Fruit fly (Drosophila melanogaster) whole organism, embryonic: ENCODE data around the gene eco.

Source experiments
- B-H1 ChIP-seq: fragments of 200-800 bp; sonication (Bioruptor generic); IDR thresholded peaks from 3 replicates; pipeline ENCODE4 v1.3.6; 2022; ENCODE audit warnings: missing biosample characterization, missing genetic modification characterization
- Bgb ChIP-seq: fragments of 200-800 bp; sonication (Bioruptor generic); IDR thresholded peaks from 2 replicates; pipeline ENCODE4 v1.3.6; 2022; ENCODE audit warnings: missing biosample characterization, missing genetic modification characterization; ENCODE audit not compliant: partially characterized antibody
- Bteb2 ChIP-seq: fragments of 200-800 bp; sonication (Bioruptor generic); optimal IDR thresholded peaks from 2 replicates; lab custom pipeline; 2016; ENCODE audit warnings: missing biosample characterization, missing genetic modification characterization
- CG10147 ChIP-seq: fragments of 200-800 bp; sonication (Bioruptor generic); optimal IDR thresholded peaks from 2 replicates; lab custom pipeline; 2019; ENCODE audit warnings: missing biosample characterization, mild to moderate bottlenecking, missing genetic modification characterization, moderate library complexity
- CG10274 ChIP-seq: fragments of 200-800 bp; sonication (Bioruptor generic); optimal IDR thresholded peaks from 3 replicates; lab custom pipeline; 2017; ENCODE audit warnings: missing biosample characterization, mild to moderate bottlenecking, missing genetic modification characterization
- CG10565 ChIP-seq: fragments of 200-800 bp; sonication (Bioruptor generic); optimal IDR thresholded peaks from 3 replicates; lab custom pipeline; 2016; ENCODE audit warnings: missing biosample characterization, mild to moderate bottlenecking, missing genetic modification characterization
- CG11695 ChIP-seq: fragments of 200-800 bp; sonication (Bioruptor generic); IDR thresholded peaks from 3 replicates; pipeline ENCODE4 v1.3.6; 2022; ENCODE audit warnings: missing biosample characterization, missing genetic modification characterization
- CG12155 ChIP-seq: fragments of 200-800 bp; sonication (Bioruptor generic); optimal IDR thresholded peaks from 3 replicates; lab custom pipeline; 2016; ENCODE audit warnings: missing biosample characterization, missing genetic modification characterization
- CG12744 ChIP-seq: fragments of 200-800 bp; sonication (Bioruptor generic); optimal IDR thresholded peaks from 2 replicates; lab custom pipeline; 2016; ENCODE audit warnings: missing biosample characterization, missing genetic modification characterization
- CG1602 ChIP-seq: fragments of 200-800 bp; sonication (Bioruptor generic); optimal IDR thresholded peaks from 3 replicates; lab custom pipeline; 2016; ENCODE audit warnings: missing biosample characterization, missing genetic modification characterization
- CG16863 ChIP-seq: fragments of 200-800 bp; sonication (Bioruptor generic); optimal IDR thresholded peaks from 3 replicates; lab custom pipeline; 2016; ENCODE audit warnings: missing biosample characterization, missing genetic modification characterization
- CG17802 ChIP-seq: fragments of 200-800 bp; sonication (Bioruptor generic); optimal IDR thresholded peaks from 2 replicates; lab custom pipeline; 2018; ENCODE audit warnings: missing biosample characterization, mild to moderate bottlenecking, missing genetic modification characterization, moderate library complexity
- CG32532 ChIP-seq: fragments of 200-800 bp; sonication (Bioruptor generic); IDR thresholded peaks from 2 replicates; pipeline ENCODE4 v1.3.6; 2022; ENCODE audit warnings: missing biosample characterization, missing genetic modification characterization
- CG3407 ChIP-seq: fragments of 200-800 bp; sonication (Bioruptor generic); optimal IDR thresholded peaks from 2 replicates; lab custom pipeline; 2018; ENCODE audit warnings: missing biosample characterization, mild to moderate bottlenecking, missing genetic modification characterization
- CG3838 ChIP-seq: fragments of 200-800 bp; sonication (Bioruptor generic); optimal IDR thresholded peaks from 3 replicates; lab custom pipeline; 2016; ENCODE audit warnings: missing biosample characterization, missing genetic modification characterization
- CG43689 ChIP-seq: fragments of 200-800 bp; sonication (Bioruptor generic); IDR thresholded peaks from 2 replicates; pipeline ENCODE4 v1.3.6; 2022; ENCODE audit warnings: missing biosample characterization, missing genetic modification characterization
- CG4707 ChIP-seq: fragments of 200-800 bp; sonication (Bioruptor generic); optimal IDR thresholded peaks from 2 replicates; lab custom pipeline; 2018; ENCODE audit warnings: missing biosample characterization, mild to moderate bottlenecking, missing genetic modification characterization, moderate library complexity
- CG6175 ChIP-seq: fragments of 200-800 bp; sonication (Bioruptor generic); IDR thresholded peaks from 3 replicates; pipeline ENCODE4 v1.3.6; 2022; ENCODE audit warnings: missing biosample characterization, missing genetic modification characterization
- CG6654 ChIP-seq: fragments of 200-800 bp; sonication (Bioruptor generic); optimal IDR thresholded peaks from 2 replicates; lab custom pipeline; 2017; ENCODE audit warnings: missing biosample characterization, mild to moderate bottlenecking, missing genetic modification characterization
- CG7786 ChIP-seq: fragments of 200-800 bp; sonication (Bioruptor generic); optimal IDR thresholded peaks from 2 replicates; lab custom pipeline; 2016; ENCODE audit warnings: missing biosample characterization, missing genetic modification characterization
- CG9817 ChIP-seq: fragments of 200-800 bp; sonication (Bioruptor generic); optimal IDR thresholded peaks from 2 replicates; lab custom pipeline; 2018; ENCODE audit warnings: missing biosample characterization, mild to moderate bottlenecking, missing genetic modification characterization, moderate library complexity
- Hand ChIP-seq: fragments of 200-800 bp; sonication (Bioruptor generic); optimal IDR thresholded peaks from 2 replicates; lab custom pipeline; 2017; ENCODE audit warnings: mild to moderate bottlenecking, missing biosample characterization, missing genetic modification reagents, missing genetic modification characterization
- Hr51 ChIP-seq, 2 experiments: fragments of 200-800 bp; sonication (Bioruptor generic); optimal IDR thresholded peaks; 2 replicates in 1 of 2; 3 replicates in 1 of 2; lab custom pipeline; 2016 to 2018; ENCODE audit warnings: missing biosample characterization in 2 of 2, missing genetic modification characterization in 2 of 2, mild to moderate bottlenecking in 1 of 2, moderate library complexity in 1 of 2
- Hsf ChIP-seq: fragments of 200-800 bp; sonication (Bioruptor generic); optimal IDR thresholded peaks from 3 replicates; lab custom pipeline; 2016; ENCODE audit warnings: missing biosample characterization, missing genetic modification characterization
- Lim3 ChIP-seq: fragments of 200-800 bp; sonication (Bioruptor generic); IDR thresholded peaks from 2 replicates; pipeline ENCODE4 v1.3.6; 2022; ENCODE audit warnings: missing biosample characterization, missing genetic modification characterization
- Meics ChIP-seq: fragments of 200-800 bp; sonication (Bioruptor generic); optimal IDR thresholded peaks from 2 replicates; lab custom pipeline; 2017; ENCODE audit warnings: missing biosample characterization, mild to moderate bottlenecking, missing genetic modification characterization
- NFAT ChIP-seq: fragments of 200-800 bp; sonication (Bioruptor generic); IDR thresholded peaks from 2 replicates; pipeline ENCODE4 v1.3.6; 2022; ENCODE audit warnings: missing biosample characterization, missing genetic modification characterization
- Neu2 ChIP-seq: fragments of 200-800 bp; sonication (Bioruptor generic); optimal IDR thresholded peaks from 3 replicates; lab custom pipeline; 2016; ENCODE audit warnings: missing biosample characterization, missing genetic modification characterization, borderline replicate concordance
- Pdp1 ChIP-seq, 2 experiments: fragments of 200-800 bp; sonication (Bioruptor generic); optimal IDR thresholded peaks; 3 replicates each; lab custom pipeline; 2016; ENCODE audit warnings: missing biosample characterization in 2 of 2, missing genetic modification characterization in 2 of 2, mild to moderate bottlenecking in 1 of 2, moderate library complexity in 1 of 2
- Six4 ChIP-seq: fragments of 200-800 bp; sonication (Bioruptor generic); optimal IDR thresholded peaks from 2 replicates; lab custom pipeline; 2016; ENCODE audit warnings: missing biosample characterization, missing genetic modification characterization
- Tbp ChIP-seq: fragments of >200 bp; optimal IDR thresholded peaks from 2 replicates; lab custom pipeline; 2018; ENCODE audit warnings: missing biosample characterization, missing genetic modification characterization
- amos ChIP-seq: fragments of 200-800 bp; sonication (Bioruptor generic); IDR thresholded peaks from 2 replicates; pipeline ENCODE4 v1.3.6; 2022; ENCODE audit warnings: missing biosample characterization, missing genetic modification characterization; ENCODE audit not compliant: partially characterized antibody
- bowl ChIP-seq: fragments of 200-800 bp; sonication (Bioruptor generic); IDR thresholded peaks from 2 replicates; pipeline ENCODE4 v1.3.6; 2022; ENCODE audit warnings: missing biosample characterization, missing genetic modification characterization
- cad ChIP-seq: fragments of >200 bp; optimal IDR thresholded peaks from 2 replicates; lab custom pipeline; 2017; ENCODE audit warnings: missing biosample characterization, missing genetic modification characterization
- dati ChIP-seq: fragments of 200-800 bp; sonication (Bioruptor generic); IDR thresholded peaks from 2 replicates; pipeline ENCODE4 v1.3.6; 2022; ENCODE audit warnings: missing biosample characterization, missing genetic modification characterization
- emc ChIP-seq: fragments of 200-800 bp; sonication (Bioruptor generic); optimal IDR thresholded peaks from 2 replicates; lab custom pipeline; 2016; ENCODE audit warnings: missing biosample characterization, missing genetic modification characterization
- fd3F ChIP-seq: fragments of 200-800 bp; sonication (Bioruptor generic); optimal IDR thresholded peaks from 2 replicates; lab custom pipeline; 2018; ENCODE audit warnings: missing biosample characterization, mild to moderate bottlenecking, missing genetic modification characterization, moderate library complexity
- fd64A ChIP-seq: fragments of 200-800 bp; sonication (Bioruptor generic); optimal IDR thresholded peaks from 3 replicates; lab custom pipeline; 2018; ENCODE audit warnings: missing biosample characterization, mild to moderate bottlenecking, missing genetic modification characterization
- fru ChIP-seq: fragments of >200 bp; optimal IDR thresholded peaks from 2 replicates; lab custom pipeline; 2017
- gro ChIP-seq: fragments of 200-800 bp; sonication (Bioruptor generic); optimal IDR thresholded peaks from 2 replicates; lab custom pipeline; 2016; ENCODE audit warnings: missing biosample characterization, missing genetic modification characterization
- gsb ChIP-seq: fragments of 200-800 bp; sonication (Bioruptor generic); IDR thresholded peaks from 2 replicates; pipeline ENCODE4 v1.3.6; 2022; ENCODE audit warnings: missing biosample characterization, missing genetic modification characterization
- ham ChIP-seq: fragments of 200-800 bp; sonication (Bioruptor generic); IDR thresholded peaks from 2 replicates; pipeline ENCODE4 v1.3.6; 2022; ENCODE audit warnings: missing biosample characterization, missing genetic modification characterization
- hb ChIP-seq: fragments of 200-800 bp; sonication (Bioruptor generic); IDR thresholded peaks from 3 replicates; pipeline ENCODE4 v1.3.6; 2022; ENCODE audit warnings: missing biosample characterization, missing genetic modification characterization; ENCODE audit not compliant: partially characterized antibody
- inv ChIP-seq: fragments of 200-800 bp; sonication (Bioruptor generic); IDR thresholded peaks from 2 replicates; pipeline ENCODE4 v1.3.6; 2022; ENCODE audit warnings: missing biosample characterization, missing genetic modification characterization; ENCODE audit not compliant: partially characterized antibody
- ken ChIP-seq: fragments of 200-800 bp; sonication (Bioruptor generic); IDR thresholded peaks from 3 replicates; pipeline ENCODE4 v1.3.6; 2022; ENCODE audit warnings: missing biosample characterization, missing genetic modification characterization
- nmo ChIP-seq: fragments of 200-800 bp; sonication (Bioruptor generic); optimal IDR thresholded peaks from 2 replicates; lab custom pipeline; 2018; ENCODE audit warnings: missing biosample characterization, mild to moderate bottlenecking, missing genetic modification characterization, moderate library complexity
- odd ChIP-seq: fragments of 200-800 bp; sonication (Bioruptor generic); optimal IDR thresholded peaks from 2 replicates; lab custom pipeline; 2017; ENCODE audit warnings: missing biosample characterization, mild to moderate bottlenecking, missing genetic modification characterization
- otp ChIP-seq: fragments of 200-800 bp; sonication (Bioruptor generic); IDR thresholded peaks from 3 replicates; pipeline ENCODE4, ENCODE4 v1.3.6; 2022; ENCODE audit warnings: missing biosample characterization, missing genetic modification characterization
- rib ChIP-seq: fragments of 200-800 bp; sonication (Bioruptor generic); IDR thresholded peaks from 2 replicates; pipeline ENCODE4 v1.3.6; 2022; ENCODE audit warnings: missing biosample characterization, missing genetic modification characterization
- shn ChIP-seq: fragments of 200-800 bp; sonication (Bioruptor generic); optimal IDR thresholded peaks from 3 replicates; lab custom pipeline; 2016; ENCODE audit warnings: missing biosample characterization, missing genetic modification characterization
- ssp ChIP-seq: fragments of 200-800 bp; sonication (Bioruptor generic); IDR thresholded peaks from 2 replicates; pipeline ENCODE4 v1.3.6; 2022; ENCODE audit warnings: missing biosample characterization, missing genetic modification characterization
- stwl ChIP-seq: fragments of 200-800 bp; sonication (Bioruptor generic); optimal IDR thresholded peaks from 3 replicates; lab custom pipeline; 2018; ENCODE audit warnings: missing biosample characterization, mild to moderate bottlenecking, missing genetic modification characterization, moderate library complexity
- tap ChIP-seq: fragments of 200-800 bp; optimal IDR thresholded peaks from 3 replicates; lab custom pipeline; 2019; ENCODE audit warnings: missing biosample characterization, mild to moderate bottlenecking, missing genetic modification characterization, moderate library complexity

The eco gene

DNA sequence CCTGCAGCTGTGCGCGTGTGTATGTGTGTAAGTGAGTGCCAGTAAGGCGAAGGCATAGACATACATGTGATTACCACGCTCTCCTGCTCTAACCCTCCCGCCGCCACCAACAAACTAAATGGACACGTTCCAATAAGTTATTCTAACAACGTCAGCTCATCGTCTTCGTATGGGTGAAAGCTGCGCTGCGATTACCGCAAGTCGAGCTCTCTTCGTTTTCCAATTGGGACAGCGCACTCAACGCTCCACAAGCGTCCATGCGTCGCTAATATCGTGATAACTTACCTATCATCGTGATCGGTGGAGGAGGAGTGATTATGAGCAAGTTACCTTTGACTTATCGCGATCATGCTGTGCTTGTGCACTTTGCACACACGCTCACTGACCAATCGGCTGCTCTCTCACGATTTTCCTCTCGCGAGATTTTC lies 22.0 kb upstream of the eco start (continued):
- peak; percentile 56 for TF ChIP-seq Meics
- TF ChIP-seq CG3407 = no peak
- no peak for TF ChIP-seq NFAT (GFP tag; lab: Robert Waterston, UW)
- TF ChIP-seq Pdp1 (GFP tag; optimal IDR thresholded peaks at IDR 0.05; lab: Kevin White, UChicago) = peak in 1 of 2 experiments; percentile 51
- TF ChIP-seq shn (GFP tag; lab: Kevin White, UChicago) = no peak
- no peak for TF ChIP-seq Six4 (GFP tag; lab: Kevin White, UChicago)
- TF ChIP-seq Hand (GFP tag; lab: Kevin White, UChicago) = no peak
- TF ChIP-seq CG10274 (GFP tag; lab: Kevin White, UChicago) = no peak
- no peak for TF ChIP-seq CG7786
- no peak for TF ChIP-seq CG6175 (GFP tag; lab: Robert Waterston, UW)
- TF ChIP-seq CG10147 (GFP tag; lab: Kevin White, UChicago) = no peak
- TF ChIP-seq amos = no peak
- TF ChIP-seq cad (GFP tag; lab: Kevin White, UChicago) = no peak
- no peak for TF ChIP-seq CG1602
- TF ChIP-seq bowl = no peak
- no peak for TF ChIP-seq CG17802 (tag; lab: Kevin White, UChicago)
- TF ChIP-seq hb (GFP tag; lab: Robert Waterston, UW) = no peak
- TF ChIP-seq CG43689 (GFP tag; lab: Robert Waterston, UW) = no peak
- TF ChIP-seq CG9817 (tag; lab: Kevin White, UChicago) = no peak
- TF ChIP-seq Lim3 (GFP tag; lab: Robert Waterston, UW) = no peak
- TF ChIP-seq Hsf (GFP tag; lab: Kevin White, UChicago) = no peak
- TF ChIP-seq CG16863 (GFP tag; lab: Kevin White, UChicago) = no peak
- TF ChIP-seq inv (GFP tag; lab: Robert Waterston, UW) = no peak
- TF ChIP-seq fd3F (GFP tag; lab: Kevin White, UChicago) = no peak
- no peak for TF ChIP-seq odd (GFP tag; lab: Kevin White, UChicago)
- TF ChIP-seq gro (GFP tag; lab: Kevin White, UChicago) = peak; percentile 40
- TF ChIP-seq dati (GFP tag; lab: Robert Waterston, UW) = no peak
- no peak for TF ChIP-seq CG10565 (GFP tag; lab: Kevin White, UChicago)
- TF ChIP-seq CG12744 (GFP tag; lab: Kevin White, UChicago) = no peak
- TF ChIP-seq CG32532 (GFP tag; lab: Robert Waterston, UW) = no peak
- no peak for TF ChIP-seq Neu2 (GFP tag; lab: Kevin White, UChicago)
- TF ChIP-seq Bgb (GFP tag; lab: Robert Waterston, UW) = no peak
- no peak for TF ChIP-seq CG12155 (GFP tag; lab: Kevin White, UChicago)
- no peak for TF ChIP-seq CG11695 (GFP tag; lab: Robert Waterston, UW)
- no peak for TF ChIP-seq Tbp (GFP tag; lab: Kevin White, UChicago)
- TF ChIP-seq emc (GFP tag; lab: Kevin White, UChicago) = no peak
- TF ChIP-seq ham (GFP tag; lab: Robert Waterston, UW) = no peak
- TF ChIP-seq ssp (GFP tag; lab: Robert Waterston, UW) = no peak
- no peak for TF ChIP-seq stwl
- TF ChIP-seq Hr51 (GFP tag; optimal IDR thresholded peaks at IDR 0.05; lab: Kevin White, UChicago) = no peak
- no peak for TF ChIP-seq Bteb2 (GFP tag; lab: Kevin White, UChicago)
- TF ChIP-seq B-H1 (GFP tag; lab: Robert Waterston, UW) = no peak
- TF ChIP-seq fd64A (GFP tag; lab: Kevin White, UChicago) = no peak
- no peak for TF ChIP-seq CG6654
- no peak for TF ChIP-seq otp
- no peak for TF ChIP-seq nmo (GFP tag; lab: Kevin White, UChicago)
- 0 out of 2 replicates have a peak, but pooled peaks have one; percentile 16 for TF ChIP-seq rib (GFP tag; lab: Robert Waterston, UW)
- no peak for TF ChIP-seq gsb (GFP tag; lab: Robert Waterston, UW)
- TF ChIP-seq CG3838 (GFP tag; lab: Kevin White, UChicago) = no peak
- no peak for TF ChIP-seq CG4707
- no peak for TF ChIP-seq ken
- no peak for TF ChIP-seq tap
- TF ChIP-seq fru (lab: Kevin White, UChicago) = no peak
